Fruit fly (Drosophila melanogaster): Measurements from ENCODE around the gene RpL26.
A peak's percentile ranks its signal among the peaks of the same experiment; 100 is the strongest.

The RpL26 gene

DNA sequence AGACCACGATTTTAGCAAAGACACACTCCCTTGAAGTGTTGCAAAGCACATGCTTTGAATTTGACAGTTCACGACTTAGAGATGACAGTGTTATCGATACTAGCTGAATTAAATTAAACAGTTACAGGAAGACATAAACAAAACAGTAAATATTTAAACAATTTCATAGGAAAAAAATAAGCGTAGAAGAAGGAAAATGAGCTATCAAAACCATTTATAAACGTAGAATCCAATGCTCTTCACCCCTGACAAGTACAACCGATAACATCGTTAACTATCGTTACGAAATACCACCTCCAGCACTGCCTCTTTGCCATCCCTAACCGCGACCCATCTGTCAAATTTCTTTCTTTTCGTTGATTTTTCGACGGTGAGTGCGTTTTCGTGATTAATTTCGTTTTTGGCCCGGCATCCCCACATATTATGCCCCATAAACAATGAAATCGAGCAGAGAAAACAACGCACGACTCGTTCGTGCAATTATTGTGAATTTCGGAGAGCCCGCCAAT lies at the start of gene RpL26:
Gene RpL26 (plus strand): TSS at position 106 of the 509 bp plus-strand sequence.
- TF ChIP-seq Scr (GFP tag; IDR thresholded peaks at IDR 0.05; ENCODE audit: partially characterized antibody) (peak; percentile 99), Mrtf (GFP tag; IDR thresholded peaks at IDR 0.05) (no peak; the same call in 2 of the 3 replicates), Dad (GFP tag; optimal IDR thresholded peaks at IDR 0.05) (peak; percentile 72), NFAT (GFP tag; IDR thresholded peaks at IDR 0.05) (peak; percentile 76), CG10209 (GFP tag; optimal IDR thresholded peaks at IDR 0.05) (peak; percentile 70), Vsx1 (GFP tag; optimal IDR thresholded peaks at IDR 0.05) (no peak), CG4730 (GFP tag; IDR thresholded peaks at IDR 0.05) (0 out of 2 replicates have a peak, but pooled peaks have one; percentile 52), Fer3 (tag; optimal IDR thresholded peaks at IDR 0.05) (peak; percentile 42), gcm2 (GFP tag; optimal IDR thresholded peaks at IDR 0.05) (peak; percentile 24), CG18011 (GFP tag; optimal IDR thresholded peaks at IDR 0.05) (peak; percentile 48), Oli (tag; optimal IDR thresholded peaks at IDR 0.05) (peak; percentile 51), Blimp-1 (GFP tag; optimal IDR thresholded peaks at IDR 0.05) (no peak), CG31441 (GFP tag; IDR thresholded peaks at IDR 0.05) (peak; percentile 62), dysf (GFP tag; IDR thresholded peaks at IDR 0.05) (peak; percentile 84; the same call in 2 of the 3 replicates), sna (GFP tag; IDR thresholded peaks at IDR 0.05; ENCODE audit: partially characterized antibody) (peak; percentile 94), peb (GFP tag; IDR thresholded peaks at IDR 0.05) (peak; percentile 54; the same call in 1 of the 2 replicates), az2 (GFP tag; optimal IDR thresholded peaks at IDR 0.05) (peak; percentile 53), sens-2 (GFP tag; IDR thresholded peaks at IDR 0.05) (no peak), CG10267 (tag; optimal IDR thresholded peaks at IDR 0.05) (peak; percentile 93), pfk (GFP tag; optimal IDR thresholded peaks at IDR 0.05) (no peak), ken (GFP tag; IDR thresholded peaks at IDR 0.05) (0 out of 3 replicates have a peak, but pooled peaks have one; percentile 57), CG14667 (GFP tag; IDR thresholded peaks at IDR 0.05) (no peak; the same call in 1 of the 2 replicates), jumu (GFP tag; optimal IDR thresholded peaks at IDR 0.05) (peak; percentile 81), ci (GFP tag; IDR thresholded peaks at IDR 0.05) (peak; percentile 38; the same call in 2 of the 3 replicates), vvl (GFP tag; IDR thresholded peaks at IDR 0.05) (peak; percentile 74; the same call in 1 of the 2 replicates), CG12391 (tag; optimal IDR thresholded peaks at IDR 0.05) (peak; percentile 83), CG12155 (GFP tag; optimal IDR thresholded peaks at IDR 0.05) (peak; percentile 77), Nf-YB (GFP tag; optimal IDR thresholded peaks at IDR 0.05) (peak; percentile 56), vnd (GFP tag; IDR thresholded peaks at IDR 0.05; ENCODE audit: partially characterized antibody) (peak; percentile 98), CG15011 (GFP tag; optimal IDR thresholded peaks at IDR 0.05) (peak; percentile 66), ERR (GFP tag; optimal IDR thresholded peaks at IDR 0.05) (peak; percentile 26), CG15479 (GFP tag; optimal IDR thresholded peaks at IDR 0.05) (no peak), HLH4C (GFP tag; IDR thresholded peaks at IDR 0.05; ENCODE audit: partially characterized antibody) (peak; percentile 93), cwo (GFP tag; optimal IDR thresholded peaks at IDR 0.05) (peak; percentile 36), CG17328 (GFP tag; IDR thresholded peaks at IDR 0.05) (peak; percentile 53; the same call in 1 of the 2 replicates), CG17802 (tag; optimal IDR thresholded peaks at IDR 0.05) (peak; percentile 7), Adf1 (GFP tag; IDR thresholded peaks at IDR 0.05) (peak; percentile 43), CG3281 (GFP tag; optimal IDR thresholded peaks at IDR 0.05) (peak; percentile 72), CG2116 (GFP tag; optimal IDR thresholded peaks at IDR 0.05) (peak; percentile 84), Rfx (GFP tag; IDR thresholded peaks at IDR 0.05) (peak; percentile 80), lab (GFP tag; optimal IDR thresholded peaks at IDR 0.05) (no peak), Eip74EF (GFP tag; optimal IDR thresholded peaks at IDR 0.05) (peak in 1 of 2 experiments; percentile 35), schlank (tag; optimal IDR thresholded peaks at IDR 0.05) (peak; percentile 65), Med (GFP tag) (peak; percentile 95), CG11723 (GFP tag; optimal IDR thresholded peaks at IDR 0.05) (peak; percentile 60), zfh2 (GFP tag; optimal IDR thresholded peaks at IDR 0.05) (peak; percentile 85), Kr (GFP tag; optimal IDR thresholded peaks at IDR 0.05) (no peak), CG18619 (GFP tag; optimal IDR thresholded peaks at IDR 0.05) (peak; percentile 73), CG31388 (GFP tag; optimal IDR thresholded peaks at IDR 0.05) (no peak)
